Worm (Caenorhabditis elegans): ENCODE data around the gene emb-4.

emb-4 gene

DNA sequence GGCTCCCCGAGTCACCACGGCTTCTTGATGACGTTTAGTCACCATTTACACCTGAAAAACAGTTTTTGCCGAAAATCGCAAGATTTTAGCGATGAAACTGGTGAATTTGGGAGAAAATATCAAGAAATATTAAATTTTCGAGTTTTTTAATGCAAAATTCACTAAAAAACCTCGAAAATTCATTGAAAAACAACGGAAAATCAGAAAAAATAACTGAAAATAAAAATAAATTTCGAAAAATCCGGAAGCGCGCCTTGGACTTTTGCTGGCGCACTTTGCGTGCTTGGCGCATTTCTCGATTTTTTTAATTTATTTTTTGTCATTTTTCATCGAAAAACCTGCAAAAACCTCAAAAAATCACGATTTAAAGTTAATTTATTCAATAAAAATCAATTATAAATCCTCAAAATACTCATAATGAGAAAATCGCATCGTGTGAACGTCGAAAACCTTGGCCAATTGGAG lies at the start of gene emb-4:
emb-4 (minus strand) TSS at position 51 of the 465 bp plus-strand sequence.
- TF ChIP-seq D1046.2 (GFP tag; IDR thresholded peaks at IDR 0.05), result no peak
- no peak for TF ChIP-seq zip-2 (tag; optimal IDR thresholded peaks at IDR 0.05)
- TF ChIP-seq F49E8.2 (tag; optimal IDR thresholded peaks at IDR 0.05; ENCODE audit: borderline replicate concordance), result no peak
- TF ChIP-seq egl-27 (tag; optimal IDR thresholded peaks at IDR 0.05), result no peak
- TF ChIP-seq hlh-11 (tag; optimal IDR thresholded peaks at IDR 0.05), result peak; percentile 9
- peak; percentile 72 for TF ChIP-seq dpl-1 (GFP tag; optimal IDR thresholded peaks at IDR 0.05)
- TF ChIP-seq mes-2 (tag; optimal IDR thresholded peaks at IDR 0.05; ENCODE audit: poor library complexity, severe bottlenecking), result peak; percentile 71
- peak; percentile 37 for TF ChIP-seq dve-1 (tag; optimal IDR thresholded peaks at IDR 0.05; ENCODE audit: insufficient read depth)
- peak; percentile 64 for TF ChIP-seq lin-38 (GFP tag; IDR thresholded peaks at IDR 0.05)
- TF ChIP-seq aha-1 (tag), result peak; percentile 13
- peak in 1 of 2 experiments; percentile 44 for TF ChIP-seq unc-62 (GFP tag; optimal IDR thresholded peaks at IDR 0.05 in 1 of 2)
- TF ChIP-seq unc-62 (tag; optimal IDR thresholded peaks at IDR 0.05), result no peak
- no peak for TF ChIP-seq F44E2.7 (GFP tag; IDR thresholded peaks at IDR 0.05)
- TF ChIP-seq hlh-30 (tag; optimal IDR thresholded peaks at IDR 0.05; ENCODE audit: insufficient read depth), result peak; percentile 11
- TF ChIP-seq rbr-2 (tag; optimal IDR thresholded peaks at IDR 0.05), result peak; percentile 22
- TF ChIP-seq lin-39 (tag; optimal IDR thresholded peaks at IDR 0.05), result no peak
- TF ChIP-seq Y75B8A.6 (GFP tag; IDR thresholded peaks at IDR 0.05), result no peak
- TF ChIP-seq T26A8.4 (GFP tag; IDR thresholded peaks at IDR 0.05), result 0 out of 2 replicates have a peak, but pooled peaks have one; percentile 34
- TF ChIP-seq nhr-102 (tag; optimal IDR thresholded peaks at IDR 0.05), result peak; percentile 1
- TF ChIP-seq mxl-3 (GFP tag; optimal IDR thresholded peaks at IDR 0.05), result no peak
- TF ChIP-seq tra-1 (GFP tag; IDR thresholded peaks at IDR 0.05), result no peak
- peak; percentile 43 for TF ChIP-seq mep-1 (tag; optimal IDR thresholded peaks at IDR 0.05)
- peak in 1 of 2 experiments; percentile 65 for TF ChIP-seq lsy-2 (tag; optimal IDR thresholded peaks at IDR 0.05)
- TF ChIP-seq dmd-6 (GFP tag; IDR thresholded peaks at IDR 0.05), result peak; percentile 37
- peak; percentile 47 for TF ChIP-seq ama-1 (optimal IDR thresholded peaks at IDR 0.05)

DNA sequence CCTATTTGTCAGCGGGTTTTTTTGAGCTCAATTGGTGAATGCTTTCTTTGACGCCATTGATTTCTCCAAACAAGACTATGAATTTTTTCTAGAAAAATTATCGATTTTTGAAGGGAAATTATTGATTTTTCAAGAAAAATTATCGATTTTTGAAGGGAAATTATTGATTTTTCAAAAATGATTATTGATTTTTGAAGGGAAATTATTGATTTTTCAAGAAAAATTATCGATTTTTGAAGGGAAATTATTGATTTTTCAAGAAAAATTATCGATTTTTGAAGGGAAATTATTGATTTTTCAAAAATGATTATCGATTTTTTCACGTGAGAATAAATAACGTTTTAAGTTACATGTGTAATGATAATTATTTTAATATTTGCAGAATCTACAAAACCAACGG lies 46.1 kb upstream of the emb-4 start:
- peak; percentile 94 for TF ChIP-seq ceh-28 (tag; optimal IDR thresholded peaks at IDR 0.05)

DNA sequence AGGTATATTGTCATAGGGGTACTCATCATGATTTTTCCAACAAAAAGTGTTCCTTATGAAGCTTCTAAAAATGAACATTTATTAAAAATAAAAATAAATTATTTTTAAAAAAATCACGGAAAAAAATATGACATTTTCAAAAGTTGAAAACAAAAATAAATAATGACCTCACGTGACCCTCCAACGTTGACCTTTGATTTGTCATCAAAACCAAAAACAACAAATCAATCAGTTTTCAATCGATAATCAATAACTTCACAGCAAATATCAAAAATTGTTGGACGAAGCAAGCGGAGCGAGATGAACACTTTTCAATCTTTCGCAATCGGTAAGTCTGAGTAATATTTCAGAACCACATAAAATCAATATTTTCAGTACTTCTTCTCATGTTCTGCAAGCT lies 45.6 kb upstream of the emb-4 start, which contains the start of gene Y80D3A.8:
Y80D3A.8 (plus strand) TSS at position 301 of the 400 bp plus-strand sequence.
- TF ChIP-seq saeg-2 (GFP tag; IDR thresholded peaks at IDR 0.05) (no peak), arid-1 (GFP tag; conservative IDR thresholded peaks at IDR 0.05) (no peak), mdt-29 (GFP tag; IDR thresholded peaks at IDR 0.05) (no peak), lir-3 (tag; optimal IDR thresholded peaks at IDR 0.05) (no peak), tag-97 (GFP tag; IDR thresholded peaks at IDR 0.05) (no peak), nhr-42 (GFP tag; IDR thresholded peaks at IDR 0.05) (no peak), attf-4 (tag; optimal IDR thresholded peaks at IDR 0.05) (no peak), dve-1 (tag; optimal IDR thresholded peaks at IDR 0.05; ENCODE audit: insufficient read depth) (no peak), lim-7 (GFP tag; IDR thresholded peaks at IDR 0.05) (no peak), pqm-1 (tag; optimal IDR thresholded peaks at IDR 0.05) (no peak), snpc-4 (tag; optimal IDR thresholded peaks at IDR 0.05) (no peak)

DNA sequence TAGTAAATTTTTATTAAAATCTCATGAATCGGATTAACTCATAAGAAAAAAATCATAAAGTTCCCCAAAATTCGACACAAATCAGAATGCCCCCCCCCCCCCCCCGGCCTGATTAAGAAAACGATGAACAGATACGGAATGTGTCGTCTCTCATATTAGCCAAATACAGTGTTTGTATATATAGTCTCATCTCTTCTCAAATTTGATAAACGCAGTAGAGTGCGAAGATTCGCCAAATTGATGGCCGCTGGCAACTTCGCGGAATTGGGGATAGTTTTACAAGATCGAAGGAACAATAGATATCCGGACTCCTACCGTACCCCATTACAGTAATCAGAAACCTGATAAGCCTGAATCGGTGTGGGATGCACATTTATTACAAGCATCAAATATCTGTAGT lies 42.8 kb upstream of the emb-4 start:
- peak; percentile 56 for TF ChIP-seq aha-1 (tag)
- TF ChIP-seq mdl-1 (tag; optimal IDR thresholded peaks at IDR 0.05), result no peak
- TF ChIP-seq ctbp-1 (GFP tag; IDR thresholded peaks at IDR 0.05), result no peak
- no peak for TF ChIP-seq duxl-1 (tag; optimal IDR thresholded peaks at IDR 0.05; ENCODE audit: poor library complexity)
- TF ChIP-seq ama-1 (optimal IDR thresholded peaks at IDR 0.05), result no peak
- no peak for TF ChIP-seq R02D3.7 (tag; optimal IDR thresholded peaks at IDR 0.05)
- no peak for TF ChIP-seq T20F7.1 (GFP tag; optimal IDR thresholded peaks at IDR 0.05)
- no peak for TF ChIP-seq F49E8.2 (tag; optimal IDR thresholded peaks at IDR 0.05; ENCODE audit: borderline replicate concordance)
